Worm (Caenorhabditis elegans) whole organism, midembryonic: Measurements from ENCODE around the gene mltn-8.

ENCODE experiments used
- T22C8.4 ChIP-seq: fragments of 200-800 bp; sonication (Bioruptor generic); IDR thresholded peaks from 2 replicates; pipeline ENCODE4 v1.3.6; 2022; ENCODE audit warnings: missing genetic modification characterization, missing compliant biosample characterization
- cog-1 ChIP-seq: sonication (generic microtip); optimal IDR thresholded peaks from 2 replicates; lab custom pipeline; 2016; ENCODE audit warnings: missing genetic modification characterization, missing compliant biosample characterization
- flt-1 ChIP-seq: fragments of 200-800 bp; sonication (Bioruptor generic); IDR thresholded peaks from 2 replicates; pipeline ENCODE4 v1.3.6; 2022; ENCODE audit warnings: missing genetic modification characterization, missing compliant biosample characterization
- klf-2 ChIP-seq: fragments of 200-800 bp; sonication (Bioruptor generic); conservative IDR thresholded peaks from 2 replicates; pipeline ENCODE4 v1.3.6; 2022; ENCODE audit warnings: missing genetic modification reagents, missing genetic modification characterization, missing compliant biosample characterization
- med-1 ChIP-seq: sonication (generic microtip); optimal IDR thresholded peaks from 2 replicates; lab custom pipeline; 2017; ENCODE audit warnings: missing genetic modification characterization, mild to moderate bottlenecking, missing compliant biosample characterization, antibody characterized with exemption, missing genetic modification reagents; ENCODE audit not compliant: insufficient read depth
- ref-1 ChIP-seq: fragments of 200-800 bp; sonication (Bioruptor generic); conservative IDR thresholded peaks from 2 replicates; pipeline ENCODE4 v1.3.6; 2022; ENCODE audit warnings: missing genetic modification reagents, missing genetic modification characterization, missing compliant biosample characterization
- tab-1 ChIP-seq: fragments of 200-800 bp; sonication (Bioruptor generic); IDR thresholded peaks from 2 replicates; pipeline ENCODE4 v1.3.6; 2022; ENCODE audit warnings: missing genetic modification characterization, missing compliant biosample characterization
- ztf-23 ChIP-seq: fragments of 200-800 bp; sonication (Bioruptor generic); IDR thresholded peaks from 2 replicates; pipeline ENCODE4 v1.3.6; 2022; ENCODE audit warnings: missing genetic modification reagents, missing genetic modification characterization, missing compliant biosample characterization
- ztf-29 ChIP-seq: fragments of 200-800 bp; sonication (Bioruptor generic); IDR thresholded peaks from 2 replicates; pipeline ENCODE4 v1.3.6; 2022; ENCODE audit warnings: missing genetic modification reagents, missing genetic modification characterization, missing compliant biosample characterization

ce11 chrV:346005-346404 is 34.1 kb downstream of the mltn-8 start:
- TF ChIP-seq flt-1: no peak
- no peak for TF ChIP-seq cog-1 (tag; lab: Kevin White, UChicago)
- TF ChIP-seq med-1 (GFP tag; lab: Kevin White, UChicago): no peak
- TF ChIP-seq ref-1 (GFP tag; lab: Robert Waterston, UW): no peak
- no peak for TF ChIP-seq T22C8.4 (GFP tag; lab: Robert Waterston, UW)
- TF ChIP-seq ztf-23: no peak
- TF ChIP-seq klf-2 (GFP tag; lab: Robert Waterston, UW): no peak
- no peak for TF ChIP-seq ztf-29 (GFP tag; lab: Robert Waterston, UW)
- TF ChIP-seq tab-1 (GFP tag; lab: Robert Waterston, UW): no peak
